Fruit fly (Drosophila melanogaster): ENCODE results near the gene Lasp.

Lasp gene

DNA sequence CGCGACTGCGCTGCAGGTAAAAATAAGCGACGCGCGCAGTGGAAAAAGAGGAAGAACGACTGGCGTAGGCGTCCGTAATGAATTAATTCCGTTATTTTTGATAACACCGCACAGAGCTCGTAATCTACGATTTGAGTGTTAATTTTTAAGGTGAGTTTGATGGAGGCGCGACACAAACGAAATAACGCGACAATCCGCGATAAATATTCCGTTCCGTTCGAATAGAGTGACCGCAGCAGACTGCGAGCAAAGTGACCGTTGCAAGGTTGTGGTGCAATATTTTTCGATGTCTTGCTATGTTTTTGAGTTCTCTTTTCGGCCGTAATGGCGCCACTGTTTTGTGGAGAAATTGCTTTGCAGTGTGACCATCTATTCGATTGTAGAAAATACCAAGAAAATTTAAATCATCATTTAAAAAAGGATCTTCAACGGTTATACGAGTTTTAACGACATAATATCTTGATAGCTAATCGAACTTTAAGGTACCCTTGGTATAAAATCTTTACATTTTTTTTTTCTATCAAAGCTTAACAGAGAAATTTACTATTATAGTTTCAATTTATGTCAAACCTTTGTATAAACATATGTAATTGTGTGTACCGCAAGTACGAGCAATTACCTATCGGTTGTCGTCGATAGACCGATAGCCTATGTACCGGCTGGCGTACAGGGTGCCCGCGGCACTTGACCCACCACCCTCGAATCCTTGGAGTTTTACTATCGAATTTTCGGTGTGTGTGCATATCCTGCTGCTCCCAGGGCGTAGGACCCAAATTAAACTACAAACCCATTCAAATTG lies at the start of gene Lasp, which contains the start of the genes CG43954 and Dab:
Gene Lasp, minus strand, starts transcription at position 248 of the 799 bp plus-strand sequence.
Gene CG43954, minus strand, starts transcription at position 248 of the 799 bp plus-strand sequence.
Gene Dab, plus strand, starts transcription at position 697 of the 799 bp plus-strand sequence.
- no peak for TF ChIP-seq h (optimal IDR thresholded peaks at IDR 0.05)
- TF ChIP-seq ttk (optimal IDR thresholded peaks at IDR 0.05), result no peak
- no peak for TF ChIP-seq Myc (optimal IDR thresholded peaks at IDR 0.05)
- no peak for TF ChIP-seq insv (optimal IDR thresholded peaks at IDR 0.05)
- no peak for TF ChIP-seq psq (optimal IDR thresholded peaks at IDR 0.05)
- no peak for TF ChIP-seq Sin3A (optimal IDR thresholded peaks at IDR 0.05)

DNA sequence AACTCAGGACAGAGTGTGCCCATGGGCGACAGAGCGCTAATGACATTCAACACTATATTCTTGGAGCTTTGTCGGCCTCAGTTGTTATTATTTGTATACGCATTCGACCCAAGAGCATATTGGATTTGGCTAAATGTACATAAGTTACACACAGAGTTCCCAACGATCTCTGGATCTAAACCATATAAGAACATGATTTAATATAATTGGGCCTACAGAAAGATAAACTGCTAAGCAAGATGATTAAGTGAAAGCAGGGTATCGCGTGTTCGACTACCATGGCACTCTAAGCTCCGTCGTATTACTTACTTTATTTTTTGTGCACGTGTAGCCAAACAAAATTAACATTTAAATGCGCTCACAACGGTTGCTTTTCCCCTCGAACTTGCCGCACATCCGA lies 48.8 kb upstream of the Lasp start:
- TF ChIP-seq h (optimal IDR thresholded peaks at IDR 0.05), result no peak
- no peak for TF ChIP-seq Sin3A (optimal IDR thresholded peaks at IDR 0.05)
- TF ChIP-seq insv (optimal IDR thresholded peaks at IDR 0.05), result no peak
- TF ChIP-seq ttk (optimal IDR thresholded peaks at IDR 0.05), result no peak

DNA sequence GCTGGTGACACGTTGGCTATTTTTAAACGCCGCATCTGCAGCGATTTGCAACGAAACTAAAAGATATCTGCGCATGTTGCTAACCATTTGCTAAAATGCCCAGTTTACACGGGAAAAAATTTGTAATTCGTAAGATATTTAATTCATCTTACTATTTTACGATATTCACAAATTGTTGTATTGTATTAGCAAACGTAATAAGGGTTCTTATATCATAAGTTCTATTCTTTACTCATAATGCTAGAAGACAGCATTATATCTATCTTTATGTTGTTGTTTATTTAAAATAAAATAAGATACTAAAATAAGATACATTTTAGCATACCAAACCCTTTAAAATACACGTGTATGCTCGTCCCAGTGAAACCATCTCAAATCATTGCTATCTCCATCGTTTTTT lies 48.0 kb upstream of the Lasp start:
- no peak for TF ChIP-seq insv (optimal IDR thresholded peaks at IDR 0.05)

DNA sequence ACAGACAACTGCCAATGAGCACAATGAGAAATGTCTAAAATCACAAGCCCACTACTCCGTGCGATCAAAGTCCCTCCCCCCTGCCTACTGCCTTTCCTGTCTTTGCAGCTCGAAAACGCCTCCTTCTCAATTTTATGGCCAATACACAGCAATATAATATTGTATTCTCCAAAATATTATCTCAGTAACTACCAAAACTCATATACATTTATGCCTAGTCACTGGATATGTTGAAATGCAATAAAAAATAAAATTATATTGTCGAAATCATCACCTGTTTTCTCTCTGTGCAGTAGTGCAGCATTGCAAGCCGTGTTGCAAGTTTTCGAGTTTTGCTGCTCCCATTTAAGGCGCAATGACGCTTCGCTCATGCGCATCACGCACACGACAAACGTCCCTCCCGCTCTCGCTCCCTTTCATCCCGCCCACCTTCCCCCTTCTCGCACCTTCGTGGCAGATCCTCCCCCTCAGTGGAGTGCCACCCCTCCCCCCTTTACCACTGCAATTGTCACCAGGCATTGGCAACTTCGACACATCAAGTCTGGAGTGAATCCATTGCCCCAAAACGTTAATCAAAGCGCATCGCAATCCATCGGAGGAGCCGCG lies 47.1 kb upstream of the Lasp start:
- TF ChIP-seq psq (optimal IDR thresholded peaks at IDR 0.05), result no peak
- no peak for TF ChIP-seq Sin3A (optimal IDR thresholded peaks at IDR 0.05)
- TF ChIP-seq h (optimal IDR thresholded peaks at IDR 0.05), result no peak
- TF ChIP-seq insv (optimal IDR thresholded peaks at IDR 0.05), result no peak
- TF ChIP-seq Myc (optimal IDR thresholded peaks at IDR 0.05), result no peak
- TF ChIP-seq ttk (optimal IDR thresholded peaks at IDR 0.05), result no peak

DNA sequence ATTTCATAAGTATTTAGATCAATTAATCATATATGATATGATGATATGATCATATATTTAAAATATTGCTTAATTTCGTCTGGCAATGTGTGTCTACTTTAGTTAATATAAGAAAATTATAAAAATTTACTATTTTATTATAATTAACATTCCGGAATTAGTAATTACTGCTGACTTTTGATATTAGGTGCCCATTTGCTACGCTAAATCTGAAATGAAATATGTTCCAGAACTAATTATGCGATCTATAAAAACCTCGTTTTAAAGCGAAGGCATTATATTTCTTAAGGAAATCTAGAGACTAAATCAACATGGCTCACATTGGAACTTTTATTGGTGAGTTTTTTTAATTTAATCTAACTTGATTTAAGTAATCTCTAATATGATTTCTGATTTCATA lies 43.7 kb upstream of the Lasp start, which contains the start of gene CG42852:
Gene CG42852, plus strand, starts transcription at position 301 of the 400 bp plus-strand sequence.
- TF ChIP-seq ttk (optimal IDR thresholded peaks at IDR 0.05), result no peak
- no peak for TF ChIP-seq Sin3A (optimal IDR thresholded peaks at IDR 0.05)
- no peak for TF ChIP-seq insv (optimal IDR thresholded peaks at IDR 0.05)
- TF ChIP-seq Myc (optimal IDR thresholded peaks at IDR 0.05), result no peak
- TF ChIP-seq h (optimal IDR thresholded peaks at IDR 0.05), result no peak
- no peak for TF ChIP-seq psq (optimal IDR thresholded peaks at IDR 0.05)

dm6 chr3L:16752402-16753096 lies 41.1 kb upstream of the Lasp start:
- TF ChIP-seq h (optimal IDR thresholded peaks at IDR 0.05), result no peak
- no peak for TF ChIP-seq Myc (optimal IDR thresholded peaks at IDR 0.05)
- no peak for TF ChIP-seq ttk (optimal IDR thresholded peaks at IDR 0.05)
- TF ChIP-seq insv (optimal IDR thresholded peaks at IDR 0.05), result no peak
- no peak for TF ChIP-seq Sin3A (optimal IDR thresholded peaks at IDR 0.05)
- no peak for TF ChIP-seq psq (optimal IDR thresholded peaks at IDR 0.05)

dm6 chr3L:16751487-16752054 lies 40.1 kb upstream of the Lasp start:
- no peak for TF ChIP-seq h (optimal IDR thresholded peaks at IDR 0.05)
- no peak for TF ChIP-seq Myc (optimal IDR thresholded peaks at IDR 0.05)
- TF ChIP-seq ttk (optimal IDR thresholded peaks at IDR 0.05), result no peak
- no peak for TF ChIP-seq Sin3A (optimal IDR thresholded peaks at IDR 0.05)
- TF ChIP-seq psq (optimal IDR thresholded peaks at IDR 0.05), result no peak
- TF ChIP-seq insv (optimal IDR thresholded peaks at IDR 0.05), result no peak

DNA sequence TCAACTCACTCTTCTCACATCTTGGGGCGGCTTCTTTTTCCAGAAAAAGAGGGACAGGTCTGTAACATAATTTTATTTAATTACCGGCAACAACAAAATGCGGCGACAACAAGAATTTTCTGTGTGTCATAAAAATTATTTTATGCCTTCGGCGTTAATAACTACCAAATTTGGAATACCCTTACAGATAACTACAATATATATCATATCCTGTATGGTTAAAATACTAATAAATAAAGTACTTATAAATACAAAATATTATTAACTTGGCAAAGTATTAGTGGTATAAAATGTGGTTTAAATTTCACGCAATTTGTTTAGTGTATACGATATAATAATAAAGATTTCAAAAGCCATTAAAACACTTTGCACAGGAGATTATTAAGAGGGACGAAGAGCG lies 39.3 kb upstream of the Lasp start:
- no peak for TF ChIP-seq Myc (optimal IDR thresholded peaks at IDR 0.05)
- TF ChIP-seq psq (optimal IDR thresholded peaks at IDR 0.05), result no peak
- no peak for TF ChIP-seq Sin3A (optimal IDR thresholded peaks at IDR 0.05)
- no peak for TF ChIP-seq h (optimal IDR thresholded peaks at IDR 0.05)
- TF ChIP-seq ttk (optimal IDR thresholded peaks at IDR 0.05), result no peak

dm6 chr3L:16749726-16750125 lies 38.2 kb upstream of the Lasp start:
- TF ChIP-seq h (optimal IDR thresholded peaks at IDR 0.05) (no peak), Sin3A (optimal IDR thresholded peaks at IDR 0.05) (no peak), insv (optimal IDR thresholded peaks at IDR 0.05) (no peak), Myc (optimal IDR thresholded peaks at IDR 0.05) (no peak)

DNA sequence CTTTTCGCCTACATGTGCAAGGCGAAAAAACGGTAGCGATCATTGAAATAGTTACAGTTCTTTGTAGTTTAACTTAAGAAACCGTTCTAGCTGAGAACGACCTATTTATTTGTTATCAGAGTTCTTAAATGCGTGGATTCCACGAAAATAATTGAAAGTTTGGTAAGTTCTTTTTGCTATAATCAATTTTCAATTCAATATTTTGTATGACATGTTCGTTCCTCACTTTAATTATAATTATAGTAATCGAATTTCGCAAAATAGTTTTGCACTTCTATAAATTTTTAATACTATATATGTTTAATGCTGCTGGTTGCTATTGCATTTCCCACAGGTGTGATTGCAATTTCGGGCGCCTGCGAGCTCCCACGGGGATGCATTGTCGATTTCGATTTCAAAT lies 36.9 kb upstream of the Lasp start:
- TF ChIP-seq Myc (optimal IDR thresholded peaks at IDR 0.05), result no peak
- TF ChIP-seq Sin3A (optimal IDR thresholded peaks at IDR 0.05), result no peak
- no peak for TF ChIP-seq insv (optimal IDR thresholded peaks at IDR 0.05)
- no peak for TF ChIP-seq h (optimal IDR thresholded peaks at IDR 0.05)
- no peak for TF ChIP-seq psq (optimal IDR thresholded peaks at IDR 0.05)
- TF ChIP-seq ttk (optimal IDR thresholded peaks at IDR 0.05), result no peak

- TF ChIP-seq Myc (optimal IDR thresholded peaks at IDR 0.05), result no peak
- TF ChIP-seq Sin3A (optimal IDR thresholded peaks at IDR 0.05), result no peak
- TF ChIP-seq insv (optimal IDR thresholded peaks at IDR 0.05), result no peak
- TF ChIP-seq h (optimal IDR thresholded peaks at IDR 0.05), result no peak
- TF ChIP-seq ttk (optimal IDR thresholded peaks at IDR 0.05), result no peak
Observed at dm6 chr3L:16746586-16747383, 35.3 kb upstream of the Lasp start.

Data from Kc167 (cell line).